Worm (Caenorhabditis elegans) whole organism, mixed stage, embryonic: ENCODE results near the gene C47E12.14.

Experiments
- M03D4.4 ChIP-seq: sonication (generic microtip); optimal IDR thresholded peaks from 2 replicates; lab custom pipeline; 2017; ENCODE audit warnings: mild to moderate bottlenecking, missing genetic modification characterization, missing compliant biosample characterization
- bed-3 ChIP-seq: fragments of 200-800 bp; sonication (Bioruptor generic); optimal IDR thresholded peaks from 3 replicates; lab custom pipeline; 2018; ENCODE audit warnings: mild to moderate bottlenecking, missing genetic modification characterization, moderate library complexity, missing compliant biosample characterization
- blmp-1 ChIP-seq: fragments of 150-350 bp; optimal IDR thresholded peaks from 2 replicates; lab custom pipeline; 2014; ENCODE audit warnings: missing biosample characterization, missing genetic modification characterization
- ceh-39 ChIP-seq: fragments of 150-350 bp; optimal IDR thresholded peaks from 2 replicates; lab custom pipeline; 2014; ENCODE audit warnings: missing biosample characterization, missing genetic modification characterization
- ceh-43 ChIP-seq: fragments of 200-800 bp; sonication (Bioruptor generic); optimal IDR thresholded peaks from 2 replicates; lab custom pipeline; 2018; ENCODE audit warnings: mild to moderate bottlenecking, missing genetic modification characterization, moderate library complexity, missing compliant biosample characterization
- ceh-83 ChIP-seq: fragments of 200-800 bp; sonication (Bioruptor generic); optimal IDR thresholded peaks from 2 replicates; lab custom pipeline; 2018; ENCODE audit warnings: mild to moderate bottlenecking, missing genetic modification characterization, missing compliant biosample characterization
- ces-1 ChIP-seq: fragments of 150-350 bp; optimal IDR thresholded peaks from 2 replicates; lab custom pipeline; 2014; ENCODE audit warnings: missing biosample characterization, missing genetic modification reagents, missing genetic modification characterization
- drap-1 ChIP-seq: fragments of 200-800 bp; sonication (Bioruptor generic); optimal IDR thresholded peaks from 3 replicates; lab custom pipeline; 2018; ENCODE audit warnings: mild to moderate bottlenecking, missing genetic modification characterization, missing compliant biosample characterization
- elt-3 ChIP-seq: fragments of 150-350 bp; optimal IDR thresholded peaks from 2 replicates; lab custom pipeline; 2014; ENCODE audit warnings: missing biosample characterization, missing genetic modification characterization
- flh-1 ChIP-seq: fragments of 200-800 bp; sonication (Bioruptor generic); optimal IDR thresholded peaks from 2 replicates; lab custom pipeline; 2018; ENCODE audit warnings: mild to moderate bottlenecking, missing genetic modification characterization, moderate library complexity, missing compliant biosample characterization
- ham-2 ChIP-seq: fragments of 200-800 bp; sonication (Bioruptor generic); optimal IDR thresholded peaks from 2 replicates; lab custom pipeline; 2018; ENCODE audit warnings: mild to moderate bottlenecking, missing genetic modification characterization, missing compliant biosample characterization
- hlh-1 ChIP-seq: fragments of 150-350 bp; optimal IDR thresholded peaks from 2 replicates; lab custom pipeline; 2014; ENCODE audit warnings: missing biosample characterization, missing genetic modification reagents, missing genetic modification characterization
- lin-13 ChIP-seq: fragments of 150-350 bp; optimal IDR thresholded peaks from 2 replicates; lab custom pipeline; 2014; ENCODE audit warnings: missing biosample characterization, missing genetic modification characterization
- lin-32 ChIP-seq: fragments of 200-800 bp; sonication (Bioruptor generic); optimal IDR thresholded peaks from 2 replicates; lab custom pipeline; 2018; ENCODE audit warnings: mild to moderate bottlenecking, missing genetic modification characterization, missing compliant biosample characterization
- lsy-2 ChIP-seq: fragments of 150-350 bp; optimal IDR thresholded peaks from 2 replicates; lab custom pipeline; 2014; ENCODE audit warnings: missing biosample characterization, missing genetic modification characterization
- mab-5 ChIP-seq: fragments of 150-350 bp; optimal IDR thresholded peaks from 2 replicates; lab custom pipeline; 2014; ENCODE audit warnings: missing biosample characterization, missing genetic modification characterization
- mep-1 ChIP-seq: fragments of 150-350 bp; optimal IDR thresholded peaks from 2 replicates; lab custom pipeline; 2017; ENCODE audit warnings: missing biosample characterization, missing genetic modification reagents, missing genetic modification characterization, inconsistent platforms
- mls-2 ChIP-seq: sonication (generic microtip); optimal IDR thresholded peaks from 2 replicates; lab custom pipeline; 2016; ENCODE audit warnings: mild to moderate bottlenecking, missing genetic modification characterization, moderate library complexity, missing compliant biosample characterization
- nhr-12 ChIP-seq: fragments of 150-350 bp; optimal IDR thresholded peaks from 2 replicates; lab custom pipeline; 2014; ENCODE audit warnings: missing biosample characterization, missing genetic modification characterization
- nhr-2 ChIP-seq: fragments of 150-350 bp; optimal IDR thresholded peaks from 2 replicates; lab custom pipeline; 2014; ENCODE audit warnings: missing biosample characterization, missing genetic modification characterization
- nhr-237 ChIP-seq: fragments of 150-350 bp; optimal IDR thresholded peaks from 2 replicates; lab custom pipeline; 2014; ENCODE audit warnings: missing biosample characterization, missing genetic modification characterization
- nhr-28 ChIP-seq: fragments of 150-350 bp; optimal IDR thresholded peaks from 2 replicates; lab custom pipeline; 2014; ENCODE audit warnings: missing biosample characterization, missing genetic modification characterization
- nhr-76 ChIP-seq: sonication (generic microtip); optimal IDR thresholded peaks from 2 replicates; lab custom pipeline; 2017; ENCODE audit warnings: missing biosample characterization, missing genetic modification characterization
- pha-4 ChIP-seq: fragments of 150-350 bp; optimal IDR thresholded peaks from 2 replicates; lab custom pipeline; 2018; ENCODE audit warnings: missing biosample characterization, missing genetic modification reagents, missing genetic modification characterization
- snpc-4 ChIP-seq: fragments of 150-350 bp; optimal IDR thresholded peaks from 2 replicates; lab custom pipeline; 2014; ENCODE audit warnings: missing biosample characterization, missing genetic modification characterization
- sptf-1 ChIP-seq: sonication (generic microtip); optimal IDR thresholded peaks from 2 replicates; lab custom pipeline; 2017; ENCODE audit warnings: mild to moderate bottlenecking, missing genetic modification characterization, moderate library complexity, missing compliant biosample characterization
- unc-120 ChIP-seq: sonication (generic microtip); optimal IDR thresholded peaks from 2 replicates; lab custom pipeline; 2017; ENCODE audit warnings: missing genetic modification characterization, missing compliant biosample characterization; ENCODE audit not compliant: poor library complexity, severe bottlenecking
- unc-39 ChIP-seq: fragments of 150-350 bp; optimal IDR thresholded peaks from 2 replicates; lab custom pipeline; 2014; ENCODE audit warnings: missing biosample characterization, missing genetic modification characterization
- unc-62 ChIP-seq: fragments of 150-350 bp; optimal IDR thresholded peaks from 2 replicates; lab custom pipeline; 2014; ENCODE audit warnings: missing biosample characterization, missing genetic modification reagents, missing genetic modification characterization
- zip-8 ChIP-seq: fragments of 150-350 bp; optimal IDR thresholded peaks from 2 replicates; lab custom pipeline; 2014; ENCODE audit warnings: missing biosample characterization, missing genetic modification characterization
- ztf-11 ChIP-seq: fragments of 150-350 bp; optimal IDR thresholded peaks from 2 replicates; lab custom pipeline; 2014; ENCODE audit warnings: missing biosample characterization, missing genetic modification characterization

The C47E12.14 gene

ce11 chrIV:10007758-10008157, 31.6 kb upstream of the C47E12.14 start:
- TF ChIP-seq ceh-83 (GFP tag; lab: Kevin White, UChicago) (no peak), ces-1 (GFP tag; lab: Kevin White, UChicago) (no peak), unc-120 (tag; lab: Kevin White, UChicago) (no peak), nhr-237 (peak; percentile 15), lin-32 (GFP tag; lab: Kevin White, UChicago) (no peak), nhr-12 (tag; lab: Kevin White, UChicago) (no peak), ztf-11 (tag; lab: Kevin White, UChicago) (no peak), lin-13 (tag; lab: Kevin White, UChicago) (no peak), drap-1 (GFP tag; lab: Kevin White, UChicago) (no peak), hlh-1 (tag; lab: Kevin White, UChicago) (no peak), ceh-43 (GFP tag; lab: Kevin White, UChicago) (no peak), pha-4 (tag; lab: Kevin White, UChicago) (peak; percentile 57), M03D4.4 (no peak), nhr-28 (tag; lab: Kevin White, UChicago) (no peak), snpc-4 (no peak), zip-8 (no peak), unc-62 (no peak), blmp-1 (tag; lab: Kevin White, UChicago) (peak; percentile 82), ham-2 (GFP tag; lab: Kevin White, UChicago) (no peak), mls-2 (tag; lab: Kevin White, UChicago) (no peak), elt-3 (tag; lab: Kevin White, UChicago) (no peak)

ce11 chrIV:10006792-10007191, 30.6 kb upstream of the C47E12.14 start, which contains the start of gene C47E12.13:
Gene C47E12.13 (minus strand): TSS chrIV:10006892.
- TF ChIP-seq bed-3, result no peak
- no peak for TF ChIP-seq mab-5 (tag; lab: Kevin White, UChicago)
- TF ChIP-seq lin-13 (tag; lab: Kevin White, UChicago), result no peak
- TF ChIP-seq hlh-1 (tag; lab: Kevin White, UChicago), result no peak
- no peak for TF ChIP-seq nhr-2
- no peak for TF ChIP-seq blmp-1 (tag; lab: Kevin White, UChicago)
- no peak for TF ChIP-seq ztf-11 (tag; lab: Kevin White, UChicago)
- TF ChIP-seq flh-1 (GFP tag; lab: Kevin White, UChicago), result no peak
- no peak for TF ChIP-seq mep-1 (tag; lab: Kevin White, UChicago)
- no peak for TF ChIP-seq lsy-2 (tag; lab: Kevin White, UChicago)
- no peak for TF ChIP-seq pha-4 (tag; lab: Kevin White, UChicago)
- no peak for TF ChIP-seq ham-2 (GFP tag; lab: Kevin White, UChicago)
- no peak for TF ChIP-seq drap-1 (GFP tag; lab: Kevin White, UChicago)
- TF ChIP-seq sptf-1 (tag; lab: Kevin White, UChicago), result no peak
- TF ChIP-seq ceh-83 (GFP tag; lab: Kevin White, UChicago), result no peak
- no peak for TF ChIP-seq unc-120 (tag; lab: Kevin White, UChicago)
- no peak for TF ChIP-seq ceh-39 (tag; lab: Kevin White, UChicago)
- TF ChIP-seq unc-39 (tag; lab: Kevin White, UChicago), result no peak

- TF ChIP-seq nhr-237 (no peak), nhr-76 (tag; lab: Kevin White, UChicago) (no peak), lsy-2 (tag; lab: Kevin White, UChicago) (peak; percentile 90)
- TF ChIP-seq, all 35 proteins: peak for 1
Measured at ce11 chrIV:10003372-10003771, 27.2 kb upstream of the C47E12.14 start, which contains the start of the genes C47E12.2 and sars-1. Gene C47E12.2 (minus strand): TSS chrIV:10003502. Gene sars-1 (plus strand): TSS chrIV:10003726.

ce11 chrIV:10001748-10002147, 25.6 kb upstream of the C47E12.14 start, which contains the start of gene C47E12.3:
Gene C47E12.3 (minus strand): TSS chrIV:10001848.
- TF ChIP-seq ztf-11 (tag; lab: Kevin White, UChicago) (no peak), ces-1 (GFP tag; lab: Kevin White, UChicago) (no peak), nhr-28 (tag; lab: Kevin White, UChicago) (no peak), ham-2 (GFP tag; lab: Kevin White, UChicago) (no peak), sptf-1 (tag; lab: Kevin White, UChicago) (no peak), mls-2 (tag; lab: Kevin White, UChicago) (no peak)
